Fruit fly (Drosophila melanogaster) whole organism, adult: ENCODE results near the gene sau.

Experiments used
- CG11617 ChIP-seq: fragments of 200-800 bp; sonication (Bioruptor generic); optimal IDR thresholded peaks from 2 replicates; lab custom pipeline; 2017; ENCODE audit warnings: mild to moderate bottlenecking, missing biosample characterization, missing genetic modification reagents, missing genetic modification characterization
- CG33017 ChIP-seq: fragments of 200-800 bp; sonication (Bioruptor generic); optimal IDR thresholded peaks from 2 replicates; lab custom pipeline; 2018; ENCODE audit warnings: missing biosample characterization, mild to moderate bottlenecking, missing genetic modification characterization, moderate library complexity
- CG5204 ChIP-seq: fragments of 200-800 bp; sonication (Bioruptor generic); optimal IDR thresholded peaks from 2 replicates; lab custom pipeline; 2016; ENCODE audit warnings: missing biosample characterization, missing genetic modification characterization
- CG7045 ChIP-seq: fragments of 200-800 bp; sonication (Bioruptor generic); optimal IDR thresholded peaks from 2 replicates; lab custom pipeline; 2017; ENCODE audit warnings: missing biosample characterization, mild to moderate bottlenecking, missing genetic modification characterization
- Hr96 ChIP-seq: fragments of 200-800 bp; sonication (Bioruptor generic); optimal IDR thresholded peaks from 2 replicates; lab custom pipeline; 2016; ENCODE audit warnings: missing biosample characterization, missing genetic modification characterization
- Mnt ChIP-seq: fragments of 200-800 bp; sonication (Bioruptor generic); optimal IDR thresholded peaks from 2 replicates; lab custom pipeline; 2016; ENCODE audit warnings: missing biosample characterization, mild to moderate bottlenecking, missing genetic modification characterization
- bab1 ChIP-seq: fragments of 200-800 bp; sonication (Bioruptor generic); optimal IDR thresholded peaks from 3 replicates; lab custom pipeline; 2019; ENCODE audit warnings: missing biosample characterization, mild to moderate bottlenecking, missing genetic modification characterization, moderate library complexity
- tj ChIP-seq: fragments of 200-800 bp; sonication (Bioruptor generic); optimal IDR thresholded peaks from 3 replicates; lab custom pipeline; 2017; ENCODE audit warnings: missing biosample characterization, mild to moderate bottlenecking, missing genetic modification characterization, moderate library complexity
- toe ChIP-seq: fragments of 200-800 bp; sonication (Bioruptor generic); optimal IDR thresholded peaks from 2 replicates; lab custom pipeline; 2016; ENCODE audit warnings: missing biosample characterization, missing genetic modification characterization

- peak; percentile 35 for TF ChIP-seq CG5204 (GFP tag; lab: Kevin White, UChicago)
- no peak for TF ChIP-seq CG7045 (GFP tag; lab: Kevin White, UChicago)
- peak; percentile 45 for TF ChIP-seq CG33017
- peak; percentile 49 for TF ChIP-seq Hr96
- TF ChIP-seq toe, result peak; percentile 44
- peak; percentile 53 for TF ChIP-seq CG11617
- peak; percentile 98 for TF ChIP-seq tj (GFP tag; lab: Kevin White, UChicago)
- peak; percentile 37 for TF ChIP-seq bab1
- peak; percentile 99 for TF ChIP-seq Mnt
Observed at dm6 chr2L:2196590-2197474, 29.3 kb upstream of the sau start.
